Worm (Caenorhabditis elegans) whole organism, mixed stage, embryonic: ENCODE results near the gene ribo-1.

Experiments
- M03D4.4 ChIP-seq: sonication (generic microtip); optimal IDR thresholded peaks from 2 replicates; lab custom pipeline; 2017; ENCODE audit warnings: mild to moderate bottlenecking, missing genetic modification characterization, missing compliant biosample characterization
- bed-3 ChIP-seq: fragments of 200-800 bp; sonication (Bioruptor generic); optimal IDR thresholded peaks from 3 replicates; lab custom pipeline; 2018; ENCODE audit warnings: mild to moderate bottlenecking, missing genetic modification characterization, moderate library complexity, missing compliant biosample characterization
- blmp-1 ChIP-seq: fragments of 150-350 bp; optimal IDR thresholded peaks from 2 replicates; lab custom pipeline; 2014; ENCODE audit warnings: missing biosample characterization, missing genetic modification characterization
- ceh-39 ChIP-seq: fragments of 150-350 bp; optimal IDR thresholded peaks from 2 replicates; lab custom pipeline; 2014; ENCODE audit warnings: missing biosample characterization, missing genetic modification characterization
- ceh-43 ChIP-seq: fragments of 200-800 bp; sonication (Bioruptor generic); optimal IDR thresholded peaks from 2 replicates; lab custom pipeline; 2018; ENCODE audit warnings: mild to moderate bottlenecking, missing genetic modification characterization, moderate library complexity, missing compliant biosample characterization
- ces-1 ChIP-seq: fragments of 150-350 bp; optimal IDR thresholded peaks from 2 replicates; lab custom pipeline; 2014; ENCODE audit warnings: missing biosample characterization, missing genetic modification reagents, missing genetic modification characterization
- cnd-1 ChIP-seq: fragments of 200-800 bp; sonication (Bioruptor generic); optimal IDR thresholded peaks from 2 replicates; lab custom pipeline; 2018; ENCODE audit warnings: mild to moderate bottlenecking, missing genetic modification characterization, missing compliant biosample characterization
- drap-1 ChIP-seq: fragments of 200-800 bp; sonication (Bioruptor generic); optimal IDR thresholded peaks from 3 replicates; lab custom pipeline; 2018; ENCODE audit warnings: mild to moderate bottlenecking, missing genetic modification characterization, missing compliant biosample characterization
- flh-1 ChIP-seq: fragments of 200-800 bp; sonication (Bioruptor generic); optimal IDR thresholded peaks from 2 replicates; lab custom pipeline; 2018; ENCODE audit warnings: mild to moderate bottlenecking, missing genetic modification characterization, moderate library complexity, missing compliant biosample characterization
- hlh-1 ChIP-seq: fragments of 150-350 bp; optimal IDR thresholded peaks from 2 replicates; lab custom pipeline; 2014; ENCODE audit warnings: missing biosample characterization, missing genetic modification reagents, missing genetic modification characterization
- lin-13 ChIP-seq: fragments of 150-350 bp; optimal IDR thresholded peaks from 2 replicates; lab custom pipeline; 2014; ENCODE audit warnings: missing biosample characterization, missing genetic modification characterization
- lin-32 ChIP-seq: fragments of 200-800 bp; sonication (Bioruptor generic); optimal IDR thresholded peaks from 2 replicates; lab custom pipeline; 2018; ENCODE audit warnings: mild to moderate bottlenecking, missing genetic modification characterization, missing compliant biosample characterization
- mab-5 ChIP-seq: fragments of 150-350 bp; optimal IDR thresholded peaks from 2 replicates; lab custom pipeline; 2014; ENCODE audit warnings: missing biosample characterization, missing genetic modification characterization
- mep-1 ChIP-seq: fragments of 150-350 bp; optimal IDR thresholded peaks from 2 replicates; lab custom pipeline; 2017; ENCODE audit warnings: missing biosample characterization, missing genetic modification reagents, missing genetic modification characterization, inconsistent platforms
- mls-2 ChIP-seq: sonication (generic microtip); optimal IDR thresholded peaks from 2 replicates; lab custom pipeline; 2016; ENCODE audit warnings: mild to moderate bottlenecking, missing genetic modification characterization, moderate library complexity, missing compliant biosample characterization
- nhr-237 ChIP-seq: fragments of 150-350 bp; optimal IDR thresholded peaks from 2 replicates; lab custom pipeline; 2014; ENCODE audit warnings: missing biosample characterization, missing genetic modification characterization
- nhr-76 ChIP-seq: sonication (generic microtip); optimal IDR thresholded peaks from 2 replicates; lab custom pipeline; 2017; ENCODE audit warnings: missing biosample characterization, missing genetic modification characterization
- pha-4 ChIP-seq: fragments of 150-350 bp; optimal IDR thresholded peaks from 2 replicates; lab custom pipeline; 2018; ENCODE audit warnings: missing biosample characterization, missing genetic modification reagents, missing genetic modification characterization
- snpc-4 ChIP-seq: fragments of 150-350 bp; optimal IDR thresholded peaks from 2 replicates; lab custom pipeline; 2014; ENCODE audit warnings: missing biosample characterization, missing genetic modification characterization
- sptf-1 ChIP-seq: sonication (generic microtip); optimal IDR thresholded peaks from 2 replicates; lab custom pipeline; 2017; ENCODE audit warnings: mild to moderate bottlenecking, missing genetic modification characterization, moderate library complexity, missing compliant biosample characterization
- tbx-8 ChIP-seq: fragments of 200-800 bp; sonication (Bioruptor generic); optimal IDR thresholded peaks from 2 replicates; lab custom pipeline; 2018; ENCODE audit warnings: mild to moderate bottlenecking, missing genetic modification characterization, moderate library complexity, missing compliant biosample characterization
- unc-120 ChIP-seq: sonication (generic microtip); optimal IDR thresholded peaks from 2 replicates; lab custom pipeline; 2017; ENCODE audit warnings: missing genetic modification characterization, missing compliant biosample characterization; ENCODE audit not compliant: poor library complexity, severe bottlenecking
- unc-62 ChIP-seq: fragments of 150-350 bp; optimal IDR thresholded peaks from 2 replicates; lab custom pipeline; 2014; ENCODE audit warnings: missing biosample characterization, missing genetic modification reagents, missing genetic modification characterization
- zip-8 ChIP-seq: fragments of 150-350 bp; optimal IDR thresholded peaks from 2 replicates; lab custom pipeline; 2014; ENCODE audit warnings: missing biosample characterization, missing genetic modification characterization
- ztf-11 ChIP-seq: fragments of 150-350 bp; optimal IDR thresholded peaks from 2 replicates; lab custom pipeline; 2014; ENCODE audit warnings: missing biosample characterization, missing genetic modification characterization

Gene ribo-1

DNA sequence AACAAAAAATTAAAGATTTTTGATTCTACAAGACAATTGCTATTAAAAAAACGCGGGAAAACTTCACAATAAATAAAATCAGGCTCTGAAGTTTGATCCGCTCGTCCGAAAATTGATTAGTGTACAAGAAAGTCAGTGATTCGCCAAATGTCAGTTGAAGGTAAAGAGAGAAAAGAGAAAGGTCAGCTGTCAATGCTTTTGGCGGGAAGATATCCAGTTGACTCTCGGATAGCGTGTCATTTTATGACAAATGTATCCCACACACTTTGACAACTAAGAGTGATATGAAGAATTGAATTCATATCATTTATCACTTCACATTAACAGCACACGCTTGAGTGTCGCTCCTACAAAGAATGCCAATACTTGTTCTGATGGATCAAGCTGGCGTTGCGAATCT lies 36.3 kb downstream of the ribo-1 start:
- no peak for TF ChIP-seq lin-32 (GFP tag; lab: Kevin White, UChicago)
- no peak for TF ChIP-seq nhr-76 (tag; lab: Kevin White, UChicago)
- TF ChIP-seq unc-62 (GFP tag; lab: Kevin White, UChicago): peak; percentile 95
- TF ChIP-seq hlh-1: peak; percentile 92
- no peak for TF ChIP-seq bed-3
- no peak for TF ChIP-seq ceh-39 (tag; lab: Kevin White, UChicago)
- no peak for TF ChIP-seq ceh-43 (GFP tag; lab: Kevin White, UChicago)
- TF ChIP-seq sptf-1 (tag; lab: Kevin White, UChicago): no peak
- TF ChIP-seq unc-120: peak; percentile 27
- TF ChIP-seq tbx-8: no peak
- TF ChIP-seq, all 35 proteins: peak for 3

DNA sequence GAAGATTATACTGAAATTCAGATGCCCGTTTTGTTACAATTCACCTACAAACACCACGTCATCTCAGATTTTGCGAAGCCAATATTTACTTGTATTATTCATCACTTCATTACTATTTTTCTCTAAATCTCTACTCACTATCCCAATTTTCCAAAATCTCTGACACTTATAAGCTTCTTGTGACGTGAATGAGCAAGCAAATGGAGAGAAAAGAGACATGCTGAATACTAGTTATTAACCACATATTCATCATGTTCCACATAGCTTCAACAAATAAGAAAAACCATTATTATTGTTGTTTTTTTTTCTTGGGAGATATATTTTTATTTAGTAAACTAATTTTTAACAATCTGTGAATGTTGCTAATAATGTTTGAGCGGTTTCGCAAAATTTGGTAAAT lies 40.8 kb downstream of the ribo-1 start:
- TF ChIP-seq ces-1 (GFP tag; lab: Kevin White, UChicago): peak; percentile 8
- TF ChIP-seq blmp-1 (tag; lab: Kevin White, UChicago): no peak
- no peak for TF ChIP-seq unc-120
- no peak for TF ChIP-seq bed-3
- TF ChIP-seq cnd-1: no peak
- no peak for TF ChIP-seq lin-13 (tag; lab: Kevin White, UChicago)

DNA sequence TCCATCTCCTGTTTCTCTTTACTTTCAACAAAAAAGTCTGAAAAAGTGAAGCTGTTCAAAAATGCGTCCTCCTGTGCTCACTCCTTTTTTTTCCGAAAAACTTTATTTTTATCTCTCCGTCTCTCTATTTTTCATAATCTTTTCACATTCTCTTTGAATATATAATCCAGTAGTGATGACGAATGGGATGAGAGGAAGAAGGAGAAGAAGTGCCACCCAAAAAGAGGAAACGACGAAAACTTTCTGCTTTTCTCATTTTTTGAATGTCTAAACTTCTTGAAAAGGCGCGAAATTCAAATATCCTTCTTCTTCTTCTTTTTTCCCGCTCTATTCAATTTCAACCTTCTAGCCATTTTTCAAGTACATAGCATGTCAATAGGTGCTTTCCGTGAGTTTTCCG lies 44.2 kb downstream of the ribo-1 start:
- no peak for TF ChIP-seq ceh-39 (tag; lab: Kevin White, UChicago)
- TF ChIP-seq ces-1 (GFP tag; lab: Kevin White, UChicago): peak; percentile 4
- TF ChIP-seq ztf-11 (tag; lab: Kevin White, UChicago): no peak
- no peak for TF ChIP-seq M03D4.4 (tag; lab: Kevin White, UChicago)

DNA sequence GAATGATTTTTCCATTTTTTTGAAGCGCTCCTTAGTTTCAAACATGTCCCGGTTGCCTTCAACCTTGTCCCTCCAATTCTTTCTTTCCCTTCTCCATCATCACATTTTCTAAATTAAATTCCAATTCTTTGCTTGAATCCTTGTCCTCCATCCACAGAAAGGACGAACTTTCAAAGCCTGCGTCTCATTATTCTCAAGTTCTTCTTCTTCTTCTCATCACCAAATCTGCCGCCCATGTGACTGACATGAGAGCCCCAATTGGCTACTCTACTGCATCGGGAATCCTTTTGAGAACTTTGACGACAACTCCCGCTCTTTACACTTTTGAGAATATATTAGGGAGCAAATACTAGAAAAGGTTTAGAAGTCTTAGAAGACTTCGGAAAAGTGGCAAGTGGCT lies 46.2 kb downstream of the ribo-1 start:
- TF ChIP-seq M03D4.4 (tag; lab: Kevin White, UChicago) (no peak), ces-1 (GFP tag; lab: Kevin White, UChicago) (peak; percentile 96)

DNA sequence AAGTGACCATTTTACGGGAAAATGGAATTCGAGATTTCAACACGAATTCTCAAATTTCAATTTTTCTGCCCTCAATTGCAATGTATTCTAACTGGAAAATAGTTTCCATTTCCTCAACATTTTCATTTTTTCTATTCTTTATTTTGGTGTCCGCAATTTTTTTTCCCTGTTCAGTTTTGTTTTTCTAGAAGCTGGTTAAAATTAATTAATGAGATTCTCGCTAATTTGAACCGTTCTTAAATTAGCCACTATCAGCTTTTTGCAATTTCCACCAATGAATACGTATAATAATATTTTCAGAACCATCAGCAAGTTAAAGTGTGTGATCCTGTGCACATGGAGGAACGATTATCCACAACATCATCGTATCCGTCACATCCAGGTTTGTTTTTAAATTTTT lies 46.9 kb downstream of the ribo-1 start, which contains the start of gene jnk-1:
TSS of gene jnk-1 (plus strand) at position 301 of the 400 bp plus-strand sequence.
- TF ChIP-seq ztf-11 (tag; lab: Kevin White, UChicago) (no peak), flh-1 (GFP tag; lab: Kevin White, UChicago) (no peak), sptf-1 (tag; lab: Kevin White, UChicago) (no peak), pha-4 (tag; lab: Kevin White, UChicago) (no peak), tbx-8 (no peak), nhr-237 (tag; lab: Kevin White, UChicago) (no peak), unc-62 (GFP tag; lab: Kevin White, UChicago) (no peak), zip-8 (tag; lab: Kevin White, UChicago) (no peak), snpc-4 (tag; lab: Kevin White, UChicago) (no peak), nhr-76 (tag; lab: Kevin White, UChicago) (no peak), drap-1 (no peak), unc-120 (no peak), lin-32 (GFP tag; lab: Kevin White, UChicago) (no peak), ceh-39 (tag; lab: Kevin White, UChicago) (no peak), ceh-43 (GFP tag; lab: Kevin White, UChicago) (no peak), mep-1 (tag; lab: Kevin White, UChicago) (no peak), mab-5 (tag; lab: Kevin White, UChicago) (no peak), cnd-1 (no peak), ces-1 (GFP tag; lab: Kevin White, UChicago) (no peak)

DNA sequence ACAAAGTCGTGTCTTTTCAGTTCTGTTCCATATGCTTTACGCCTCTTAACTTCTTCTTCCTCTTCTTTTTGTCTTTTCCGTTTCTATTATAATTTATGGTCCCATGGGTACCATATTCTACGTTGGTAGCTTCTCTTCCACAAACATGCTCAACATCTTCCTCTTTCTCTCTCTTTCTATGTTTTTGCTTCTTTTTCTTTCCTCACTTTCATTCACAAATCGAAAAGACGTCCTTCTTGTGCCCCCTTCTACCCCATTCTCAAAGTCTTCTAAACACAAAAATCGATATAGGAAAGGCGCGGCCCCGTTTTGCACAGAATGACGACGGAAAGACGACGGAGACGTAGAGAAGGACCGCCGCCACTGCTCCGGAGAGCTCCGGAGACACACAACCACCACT lies 48.2 kb downstream of the ribo-1 start:
- no peak for TF ChIP-seq unc-120
- no peak for TF ChIP-seq ztf-11 (tag; lab: Kevin White, UChicago)
- no peak for TF ChIP-seq drap-1
- TF ChIP-seq ces-1 (GFP tag; lab: Kevin White, UChicago): peak; percentile 37
- TF ChIP-seq mls-2 (tag; lab: Kevin White, UChicago): peak; percentile 11
- no peak for TF ChIP-seq M03D4.4 (tag; lab: Kevin White, UChicago)
- TF ChIP-seq, all 35 proteins: peak for 2

DNA sequence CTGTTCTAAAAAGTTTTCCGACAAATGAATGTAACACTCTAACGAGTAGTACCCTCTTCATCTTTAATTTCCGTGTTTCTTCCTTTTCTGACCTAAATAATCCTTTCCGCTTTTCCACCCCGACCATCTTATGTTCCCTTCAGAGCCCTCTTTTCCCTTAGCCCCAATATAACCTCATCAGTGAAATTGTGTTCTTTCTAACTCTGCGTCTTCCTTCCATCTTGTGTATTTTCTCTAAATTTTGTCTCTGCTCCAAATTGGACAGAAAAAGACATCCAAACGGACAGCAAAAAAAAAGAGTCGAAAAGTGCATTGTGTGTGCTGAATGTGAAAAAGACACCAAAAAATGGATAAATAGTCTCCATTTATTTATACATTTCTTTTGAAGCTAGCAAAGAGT lies 49.0 kb downstream of the ribo-1 start:
- TF ChIP-seq lin-13 (tag; lab: Kevin White, UChicago) (no peak), ces-1 (GFP tag; lab: Kevin White, UChicago) (peak; percentile 98), blmp-1 (tag; lab: Kevin White, UChicago) (no peak), snpc-4 (tag; lab: Kevin White, UChicago) (no peak), tbx-8 (no peak)
